Worm (Caenorhabditis elegans) whole organism, L1 larva: ENCODE data around the gene D2096.6.

Experiments
- C34B4.2 ChIP-seq: sonication (generic microtip); optimal IDR thresholded peaks from 2 replicates; lab custom pipeline; 2017; ENCODE audit warnings: mild to moderate bottlenecking, missing genetic modification characterization, missing compliant biosample characterization
- F16B12.6 ChIP-seq: fragments of 150-350 bp; optimal IDR thresholded peaks from 2 replicates; lab custom pipeline; 2014; ENCODE audit warnings: missing biosample characterization, missing genetic modification characterization
- alr-1 ChIP-seq: fragments of 200-800 bp; sonication (Bioruptor generic); optimal IDR thresholded peaks from 2 replicates; lab custom pipeline; 2018; ENCODE audit warnings: borderline replicate concordance, mild to moderate bottlenecking, missing genetic modification characterization, missing compliant biosample characterization
- aly-2 ChIP-seq: fragments of 150-350 bp; optimal IDR thresholded peaks from 2 replicates; lab custom pipeline; 2014; ENCODE audit warnings: missing biosample characterization, missing genetic modification characterization
- blmp-1 ChIP-seq: fragments of 150-350 bp; optimal IDR thresholded peaks from 2 replicates; lab custom pipeline; 2014; ENCODE audit warnings: missing biosample characterization, missing genetic modification characterization
- ceh-63 ChIP-seq: fragments of 200-800 bp; sonication (Bioruptor generic); optimal IDR thresholded peaks from 2 replicates; lab custom pipeline; 2018; ENCODE audit warnings: mild to moderate bottlenecking, missing genetic modification characterization, missing compliant biosample characterization
- ceh-82 ChIP-seq, 3 experiments: fragments of 150-350 bp in 1 of 3; sonication (generic microtip) in 2 of 3; optimal IDR thresholded peaks; 2 replicates each; lab custom pipeline; 2014 to 2017; ENCODE audit warnings: missing biosample characterization in 3 of 3, missing genetic modification characterization in 3 of 3
- ceh-88 ChIP-seq: fragments of 200-800 bp; sonication (Bioruptor generic); IDR thresholded peaks from 2 replicates; pipeline ENCODE4 v1.3.6; 2022; ENCODE audit warnings: missing genetic modification characterization, missing compliant biosample characterization
- ceh-90 ChIP-seq: sonication (generic microtip); optimal IDR thresholded peaks from 2 replicates; lab custom pipeline; 2016; ENCODE audit warnings: missing genetic modification characterization, missing compliant biosample characterization
- dpl-1 ChIP-seq, 3 experiments: fragments of 150-350 bp in 2 of 3; sonication (generic microtip) in 1 of 3; optimal IDR thresholded peaks; 2 replicates each; lab custom pipeline; 2014 to 2017; ENCODE audit warnings: missing biosample characterization in 3 of 3, missing genetic modification characterization in 3 of 3, missing genetic modification reagents in 3 of 3
- dsc-1 ChIP-seq: sonication (generic microtip); optimal IDR thresholded peaks from 2 replicates; lab custom pipeline; 2016; ENCODE audit warnings: mild to moderate bottlenecking, missing genetic modification characterization, missing compliant biosample characterization
- efl-1 ChIP-seq, 4 experiments: fragments of 150-350 bp; optimal IDR thresholded peaks in 3 of 4; peaks in 1 of 4; 1 replicate in 1 of 4; 2 replicates in 3 of 4; lab custom pipeline; 2014; ENCODE audit warnings: missing biosample characterization in 2 of 4, missing genetic modification characterization in 2 of 4, missing genetic modification reagents in 2 of 4
- efl-3 ChIP-seq: fragments of 200-800 bp; sonication (Bioruptor generic); optimal IDR thresholded peaks from 2 replicates; lab custom pipeline; 2018; ENCODE audit warnings: mild to moderate bottlenecking, missing genetic modification characterization, missing compliant biosample characterization
- egl-13 ChIP-seq: sonication (generic microtip); optimal IDR thresholded peaks from 2 replicates; lab custom pipeline; 2016; ENCODE audit warnings: missing genotype, missing genetic modification reagents, missing genetic modification characterization, missing compliant biosample characterization
- fkh-4 ChIP-seq: sonication (generic microtip); optimal IDR thresholded peaks from 2 replicates; lab custom pipeline; 2016; ENCODE audit warnings: missing compliant biosample characterization, missing genetic modification characterization, borderline replicate concordance
- fos-1 ChIP-seq: fragments of 150-350 bp; optimal IDR thresholded peaks from 2 replicates; lab custom pipeline; 2014; ENCODE audit warnings: missing biosample characterization, missing genetic modification characterization
- grh-1 ChIP-seq: fragments of 200-800 bp; sonication (Bioruptor generic); IDR thresholded peaks from 2 replicates; pipeline ENCODE4 v1.3.6; 2022; ENCODE audit warnings: missing genetic modification reagents, missing genetic modification characterization, missing compliant biosample characterization
- lin-13 ChIP-seq: fragments of 150-350 bp; optimal IDR thresholded peaks from 2 replicates; lab custom pipeline; 2014; ENCODE audit warnings: missing biosample characterization, missing genetic modification reagents, missing genetic modification characterization
- lin-14 ChIP-seq: fragments of 200-800 bp; sonication (Bioruptor generic); optimal IDR thresholded peaks from 2 replicates; lab custom pipeline; 2018; ENCODE audit warnings: mild to moderate bottlenecking, missing genetic modification characterization, moderate library complexity, missing compliant biosample characterization
- lin-35 ChIP-seq, 2 experiments: fragments of 150-350 bp; optimal IDR thresholded peaks; 2 replicates each; lab custom pipeline; 2014; ENCODE audit warnings: missing biosample characterization in 2 of 2, missing genetic modification characterization in 2 of 2, missing genetic modification reagents in 2 of 2
- lsy-2 ChIP-seq, 2 experiments: fragments of 150-350 bp; optimal IDR thresholded peaks; 2 replicates each; lab custom pipeline; 2014; ENCODE audit warnings: missing biosample characterization in 2 of 2, missing genetic modification characterization in 2 of 2
- mab-9 ChIP-seq: fragments of 200-800 bp; sonication (Bioruptor generic); IDR thresholded peaks from 2 replicates; pipeline ENCODE4 v1.3.6; 2022; ENCODE audit warnings: missing genetic modification reagents, missing genetic modification characterization, missing compliant biosample characterization
- mdl-1 ChIP-seq, 2 experiments: fragments of 150-350 bp; optimal IDR thresholded peaks; 2 replicates each; lab custom pipeline; 2014 to 2017; ENCODE audit warnings: missing biosample characterization in 2 of 2, missing genetic modification characterization in 2 of 2, inconsistent platforms in 1 of 2
- mep-1 ChIP-seq: fragments of 150-350 bp; optimal IDR thresholded peaks from 2 replicates; lab custom pipeline; 2014; ENCODE audit warnings: missing biosample characterization, missing genetic modification characterization
- nhr-11 ChIP-seq: fragments of 150-350 bp; optimal IDR thresholded peaks from 2 replicates; lab custom pipeline; 2014; ENCODE audit warnings: missing biosample characterization, missing genetic modification characterization
- nhr-28 ChIP-seq: fragments of 150-350 bp; optimal IDR thresholded peaks from 2 replicates; lab custom pipeline; 2014; ENCODE audit warnings: missing biosample characterization, missing genetic modification characterization
- nhr-47 ChIP-seq: sonication (generic microtip); optimal IDR thresholded peaks from 2 replicates; lab custom pipeline; 2016; ENCODE audit warnings: mild to moderate bottlenecking, missing genetic modification characterization, moderate library complexity, missing compliant biosample characterization
- nhr-71 ChIP-seq: sonication (generic microtip); optimal IDR thresholded peaks from 2 replicates; lab custom pipeline; 2016; ENCODE audit warnings: mild to moderate bottlenecking, missing genetic modification characterization, moderate library complexity, missing compliant biosample characterization
- nhr-77 ChIP-seq: fragments of 150-350 bp; optimal IDR thresholded peaks from 2 replicates; lab custom pipeline; 2014; ENCODE audit warnings: missing biosample characterization, missing genetic modification characterization
- nhr-84 ChIP-seq: sonication (generic microtip); optimal IDR thresholded peaks from 2 replicates; lab custom pipeline; 2017; ENCODE audit warnings: missing biosample characterization, missing genetic modification characterization
- nhr-90 ChIP-seq: sonication (generic microtip); optimal IDR thresholded peaks from 2 replicates; lab custom pipeline; 2016; ENCODE audit warnings: mild to moderate bottlenecking, missing genetic modification characterization, missing compliant biosample characterization; ENCODE audit not compliant: poor library complexity
- rnt-1 ChIP-seq: sonication (generic microtip); optimal IDR thresholded peaks from 2 replicates; lab custom pipeline; 2016; ENCODE audit warnings: mild to moderate bottlenecking, missing genetic modification characterization, moderate library complexity, missing compliant biosample characterization
- skn-1 ChIP-seq: fragments of 150-350 bp; optimal IDR thresholded peaks from 2 replicates; lab custom pipeline; 2014; ENCODE audit warnings: missing biosample characterization, missing genetic modification characterization
- sup-37 ChIP-seq: fragments of 200-800 bp; sonication (Bioruptor generic); optimal IDR thresholded peaks from 2 replicates; lab custom pipeline; 2018; ENCODE audit warnings: mild to moderate bottlenecking, missing genetic modification characterization, missing compliant biosample characterization
- swsn-7 ChIP-seq: sonication (generic microtip); optimal IDR thresholded peaks from 2 replicates; lab custom pipeline; 2016; ENCODE audit warnings: missing genetic modification characterization, missing compliant biosample characterization
- tbx-2 ChIP-seq: sonication (generic microtip); optimal IDR thresholded peaks from 2 replicates; lab custom pipeline; 2016; ENCODE audit warnings: missing genetic modification characterization, missing compliant biosample characterization
- tlp-1 ChIP-seq: fragments of 150-350 bp; optimal IDR thresholded peaks from 2 replicates; lab custom pipeline; 2014; ENCODE audit warnings: missing biosample characterization, missing genetic modification characterization
- unc-130 ChIP-seq: fragments of 150-350 bp; optimal IDR thresholded peaks from 2 replicates; lab custom pipeline; 2017; ENCODE audit warnings: missing biosample characterization, missing genetic modification characterization, inconsistent platforms
- unc-62 ChIP-seq: fragments of 150-350 bp; optimal IDR thresholded peaks from 2 replicates; lab custom pipeline; 2014; ENCODE audit warnings: missing biosample characterization, missing genetic modification reagents, missing genetic modification characterization
- unc-86 ChIP-seq: sonication (generic microtip); optimal IDR thresholded peaks from 2 replicates; lab custom pipeline; 2016; ENCODE audit warnings: missing genetic modification characterization, missing compliant biosample characterization

The D2096.6 gene

DNA sequence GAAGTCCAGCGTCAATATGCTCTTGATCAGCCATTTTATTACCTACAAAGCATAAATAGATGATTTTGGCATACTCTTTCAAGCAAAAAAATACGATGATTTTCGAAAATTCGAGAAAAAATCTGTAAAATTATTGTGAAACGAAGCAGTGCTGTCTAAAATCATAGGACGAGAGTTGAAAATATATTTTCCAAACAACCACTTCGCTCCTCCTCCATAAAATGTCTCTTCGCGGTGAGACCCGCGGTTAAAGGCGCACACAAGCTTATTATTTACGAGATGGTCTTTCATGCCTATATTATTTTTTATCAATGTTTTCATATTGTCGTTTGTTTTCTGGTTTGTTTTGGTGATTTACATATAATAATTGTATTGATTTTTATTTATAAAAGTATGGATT lies 10.2 kb upstream of the D2096.6 start, which contains the start of gene nap-1 (continued):
- TF ChIP-seq dpl-1 (GFP tag; optimal IDR thresholded peaks at IDR 0.05; lab: Kevin White, UChicago) = peak; percentile 59 to 78 (median 72)
- peak; percentile 81 for TF ChIP-seq lin-13 (GFP tag; lab: Kevin White, UChicago)
- peak; percentile 66 for TF ChIP-seq tbx-2
- no peak for TF ChIP-seq efl-3
- TF ChIP-seq blmp-1 (tag; lab: Kevin White, UChicago) = peak; percentile 77
- TF ChIP-seq egl-13 (tag; lab: Kevin White, UChicago) = peak; percentile 23
- TF ChIP-seq nhr-47 (tag; lab: Kevin White, UChicago) = peak; percentile 79
- TF ChIP-seq alr-1 (tag; lab: Kevin White, UChicago) = no peak
- TF ChIP-seq mep-1 = peak; percentile 74
- peak; percentile 58 for TF ChIP-seq unc-86 (tag; lab: Kevin White, UChicago)

DNA sequence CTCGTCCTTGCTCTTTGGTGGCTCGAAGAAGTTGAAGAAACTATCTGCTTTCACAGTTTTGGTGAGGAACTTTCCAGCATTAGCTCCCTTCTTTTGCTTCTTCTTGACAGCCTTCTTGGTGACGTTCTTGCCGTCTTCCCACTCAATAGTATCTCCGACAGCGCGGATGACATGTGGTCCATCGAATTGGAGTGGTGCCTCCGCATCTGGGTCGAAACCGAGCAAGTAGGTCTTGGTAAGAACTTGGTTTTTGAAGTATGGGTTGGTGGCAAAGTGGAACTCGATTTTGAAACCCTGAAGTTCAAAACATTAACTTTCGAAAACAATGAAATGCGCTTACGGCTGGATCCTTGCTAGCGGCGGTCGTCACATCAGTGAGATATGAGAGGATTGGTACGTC lies 9.2 kb upstream of the D2096.6 start:
- no peak for TF ChIP-seq ceh-88
- TF ChIP-seq sup-37 (GFP tag; lab: Kevin White, UChicago) = no peak
- TF ChIP-seq nhr-90 (tag; lab: Kevin White, UChicago) = no peak
- no peak for TF ChIP-seq mdl-1 (tag; optimal IDR thresholded peaks at IDR 0.05; lab: Kevin White, UChicago)
- no peak for TF ChIP-seq ceh-63
- TF ChIP-seq mep-1 = no peak
- TF ChIP-seq C34B4.2 = no peak
- no peak for TF ChIP-seq nhr-84
- no peak for TF ChIP-seq nhr-11 (tag; lab: Kevin White, UChicago)
- TF ChIP-seq swsn-7 = no peak
- no peak for TF ChIP-seq nhr-28 (tag; lab: Kevin White, UChicago)
- no peak for TF ChIP-seq unc-130 (tag; lab: Kevin White, UChicago)
- TF ChIP-seq, all 84 proteins: peak for 0

DNA sequence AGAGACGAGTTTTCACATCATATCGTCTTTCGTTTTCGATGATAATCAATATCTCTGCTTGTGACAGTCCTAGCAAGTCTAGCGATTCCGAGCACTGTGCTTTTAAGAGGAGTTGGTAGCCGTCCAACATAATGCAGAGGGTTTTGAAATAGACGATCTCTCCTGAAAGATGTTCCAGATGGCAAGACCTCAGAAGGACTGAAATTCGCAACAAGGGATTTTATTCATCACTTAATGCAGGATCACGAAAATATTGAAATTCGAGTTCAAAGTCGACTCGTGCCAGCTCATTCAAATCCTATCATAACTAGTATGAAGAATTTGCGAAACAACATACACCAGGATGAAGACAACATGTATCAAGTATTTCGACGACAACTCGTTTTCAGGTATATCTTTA lies 8.5 kb upstream of the D2096.6 start, which contains the start of gene D2096.7:
Gene D2096.7, minus strand, starts transcription at position 130 of the 400 bp plus-strand sequence.
- 0 out of 2 replicates have a peak, but pooled peaks have one; percentile 11 for TF ChIP-seq grh-1 (GFP tag; lab: Robert Waterston, UW)
- TF ChIP-seq F16B12.6 (tag; lab: Kevin White, UChicago) = no peak
- TF ChIP-seq aly-2 = peak; percentile 43

DNA sequence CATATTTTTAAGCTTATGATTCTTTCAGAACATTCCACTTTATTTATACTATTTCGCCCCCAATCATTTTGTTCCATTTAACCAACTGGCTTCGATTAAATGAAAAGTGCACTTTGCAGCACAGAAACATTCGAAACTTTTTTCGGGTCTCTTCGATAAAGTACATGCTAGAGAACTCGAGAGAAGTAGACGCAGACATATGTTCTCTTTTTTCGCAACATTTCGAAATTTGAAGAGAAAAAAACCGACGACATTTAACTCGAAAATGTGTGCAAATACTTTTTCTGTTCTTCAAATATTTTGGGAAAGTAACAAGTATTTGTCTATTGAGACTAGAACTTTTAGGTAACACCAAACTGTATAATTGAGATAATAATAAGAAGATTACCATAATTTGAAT lies 7.9 kb upstream of the D2096.6 start:
- TF ChIP-seq unc-62 (GFP tag; lab: Kevin White, UChicago) = no peak
- no peak for TF ChIP-seq mab-9 (GFP tag; lab: Robert Waterston, UW)
- TF ChIP-seq mep-1 = peak; percentile 36
- peak in 1 of 2 experiments; percentile 16 for TF ChIP-seq lin-35 (GFP tag; optimal IDR thresholded peaks at IDR 0.05; lab: Kevin White, UChicago)
- TF ChIP-seq nhr-77 = peak; percentile 38
- peak; percentile 9 for TF ChIP-seq nhr-71 (tag; lab: Kevin White, UChicago)
- peak; percentile 58 for TF ChIP-seq dsc-1 (tag; lab: Kevin White, UChicago)
- no peak for TF ChIP-seq ceh-90
- TF ChIP-seq lsy-2 (tag; optimal IDR thresholded peaks at IDR 0.05; lab: Kevin White, UChicago) = peak in 1 of 2 experiments; percentile 32
- peak in 1 of 2 experiments; percentile 27 for TF ChIP-seq efl-1 (optimal IDR thresholded peaks at IDR 0.05; lab: Kevin White, UChicago)
- TF ChIP-seq efl-1 (GFP tag; optimal IDR thresholded peaks at IDR 0.05 in 1 of 2; lab: Kevin White, UChicago) = no peak
- no peak for TF ChIP-seq fos-1 (tag; lab: Kevin White, UChicago)
- peak; percentile 72 for TF ChIP-seq skn-1 (tag; lab: Kevin White, UChicago)
- peak; percentile 12 for TF ChIP-seq rnt-1 (tag; lab: Kevin White, UChicago)
- TF ChIP-seq lin-14 (GFP tag; lab: Kevin White, UChicago) = peak; percentile 46
- TF ChIP-seq fkh-4 (tag; lab: Kevin White, UChicago) = no peak
- no peak for TF ChIP-seq tlp-1 (tag; lab: Kevin White, UChicago)
- peak in 2 of 3 experiments; percentile 2 to 38 for TF ChIP-seq ceh-82 (tag; optimal IDR thresholded peaks at IDR 0.05; lab: Kevin White, UChicago)
- TF ChIP-seq sup-37 (GFP tag; lab: Kevin White, UChicago) = no peak
